Worm (Caenorhabditis elegans) whole organism, young adult: Measurements from ENCODE around the gene F22B5.6.
A peak's percentile ranks its signal among the peaks of the same experiment; 100 is the strongest.

Experiments used
- F39B2.1 ChIP-seq: fragments of 200-800 bp; sonication (Bioruptor generic); IDR thresholded peaks from 2 replicates; pipeline ENCODE4 v1.3.6; 2022; ENCODE audit warnings: missing genetic modification reagents, missing genetic modification characterization, missing compliant biosample characterization
- Y53G8AR.9 ChIP-seq: fragments of 200-800 bp; sonication (Bioruptor generic); conservative IDR thresholded peaks from 2 replicates; pipeline ENCODE4 v1.3.6; 2022; ENCODE audit warnings: missing genetic modification reagents, missing genetic modification characterization, missing compliant biosample characterization
- aptf-2 ChIP-seq: fragments of 200-800 bp; sonication (Bioruptor generic); conservative IDR thresholded peaks from 2 replicates; pipeline ENCODE4 v1.3.6; 2022; ENCODE audit warnings: missing genetic modification reagents, missing genetic modification characterization, missing compliant biosample characterization
- ceh-27 ChIP-seq: fragments of 200-800 bp; sonication (Bioruptor generic); optimal IDR thresholded peaks from 2 replicates; lab custom pipeline; 2018; ENCODE audit warnings: mild to moderate bottlenecking, missing genetic modification characterization, moderate library complexity, missing compliant biosample characterization
- efl-1 ChIP-seq: fragments of 150-350 bp; optimal IDR thresholded peaks from 2 replicates; lab custom pipeline; 2014; ENCODE audit warnings: missing biosample characterization, missing genetic modification reagents, missing genetic modification characterization
- ets-4 ChIP-seq: fragments of 200-800 bp; sonication (Bioruptor generic); optimal IDR thresholded peaks from 2 replicates; lab custom pipeline; 2018; ENCODE audit warnings: mild to moderate bottlenecking, missing genetic modification characterization, missing compliant biosample characterization
- lsl-1 ChIP-seq: fragments of 200-800 bp; sonication (Bioruptor generic); optimal IDR thresholded peaks from 2 replicates; lab custom pipeline; 2018; ENCODE audit warnings: mild to moderate bottlenecking, missing genetic modification characterization, moderate library complexity, missing compliant biosample characterization
- pha-4 ChIP-seq: fragments of 150-350 bp; sonication (generic microtip); optimal IDR thresholded peaks from 2 replicates; lab custom pipeline; 2014; ENCODE audit warnings: missing biosample characterization, missing genetic modification reagents, missing genetic modification characterization
- snpc-3.4 ChIP-seq: sonication (generic microtip); optimal IDR thresholded peaks from 2 replicates; lab custom pipeline; 2017; ENCODE audit warnings: missing genetic modification characterization, mild to moderate bottlenecking, missing compliant biosample characterization, antibody characterized with exemption, moderate library complexity, missing genotype, missing genetic modification reagents
- somi-1 ChIP-seq: fragments of 200-800 bp; sonication (Bioruptor generic); optimal IDR thresholded peaks from 2 replicates; lab custom pipeline; 2018; ENCODE audit warnings: mild to moderate bottlenecking, missing genetic modification characterization, missing compliant biosample characterization
- unc-62 ChIP-seq: fragments of 150-350 bp; optimal IDR thresholded peaks from 2 replicates; lab custom pipeline; 2014; ENCODE audit warnings: missing biosample characterization, missing genetic modification reagents, missing genetic modification characterization

DNA sequence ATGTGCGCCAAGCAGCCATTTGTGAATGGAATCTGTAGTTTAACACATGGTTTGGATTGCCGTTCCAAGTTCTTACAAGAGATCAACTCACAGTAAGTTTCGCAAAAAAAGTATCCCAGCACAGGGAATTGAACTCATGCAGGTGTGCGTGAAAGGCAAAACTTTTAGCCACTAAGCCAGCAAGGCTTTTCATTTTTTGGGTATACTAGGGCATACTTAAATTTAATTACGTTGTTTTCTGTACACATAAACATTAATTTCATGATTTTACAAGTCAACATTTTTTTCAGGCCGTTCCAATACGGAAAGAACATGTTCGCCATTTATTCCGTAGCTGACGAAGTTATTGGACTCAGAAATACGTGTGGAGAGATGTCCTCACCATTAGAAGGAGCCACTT is 14.5 kb downstream of the F22B5.6 start:
- peak; percentile 93 for TF ChIP-seq Y53G8AR.9 (GFP tag; lab: Robert Waterston, UW)
- no peak for TF ChIP-seq ets-4
- peak; percentile 46 for TF ChIP-seq somi-1 (GFP tag; lab: Kevin White, UChicago)
- peak; percentile 23; the same call in 1 of the 2 replicates for TF ChIP-seq F39B2.1 (GFP tag; lab: Robert Waterston, UW)
- TF ChIP-seq efl-1 (GFP tag; lab: Kevin White, UChicago): no peak
- TF ChIP-seq snpc-3.4 (tag; lab: Kevin White, UChicago): peak; percentile 92
- peak; percentile 44 for TF ChIP-seq lsl-1 (GFP tag; lab: Kevin White, UChicago)
- no peak for TF ChIP-seq pha-4
- peak; percentile 34 for TF ChIP-seq ceh-27 (GFP tag; lab: Kevin White, UChicago)
- TF ChIP-seq unc-62 (GFP tag; lab: Kevin White, UChicago): no peak
- TF ChIP-seq aptf-2 (GFP tag; lab: Robert Waterston, UW): no peak
